Worm (Caenorhabditis elegans): ENCODE results near the gene nhr-185.

Gene nhr-185

ce11 chrV:3854847-3855246 lies 7.7 kb upstream of the nhr-185 start, which contains the start of gene nhr-186:
Gene nhr-186, minus strand, starts transcription at chrV:3854947.
- TF ChIP-seq flt-1 (GFP tag; IDR thresholded peaks at IDR 0.05) (no peak), ztf-23 (GFP tag; IDR thresholded peaks at IDR 0.05) (no peak), cog-1 (tag; optimal IDR thresholded peaks at IDR 0.05) (no peak), T22C8.4 (GFP tag; IDR thresholded peaks at IDR 0.05) (no peak), ref-1 (GFP tag; conservative IDR thresholded peaks at IDR 0.05) (no peak), med-1 (GFP tag; optimal IDR thresholded peaks at IDR 0.05; ENCODE audit: insufficient read depth) (no peak), klf-2 (GFP tag; conservative IDR thresholded peaks at IDR 0.05) (no peak), tab-1 (GFP tag; IDR thresholded peaks at IDR 0.05) (no peak), ztf-29 (GFP tag; IDR thresholded peaks at IDR 0.05) (no peak)

- TF ChIP-seq tab-1 (GFP tag; IDR thresholded peaks at IDR 0.05) (no peak), T22C8.4 (GFP tag; IDR thresholded peaks at IDR 0.05) (no peak), flt-1 (GFP tag; IDR thresholded peaks at IDR 0.05) (no peak), med-1 (GFP tag; optimal IDR thresholded peaks at IDR 0.05; ENCODE audit: insufficient read depth) (no peak), ztf-23 (GFP tag; IDR thresholded peaks at IDR 0.05) (no peak), cog-1 (tag; optimal IDR thresholded peaks at IDR 0.05) (no peak), ref-1 (GFP tag; conservative IDR thresholded peaks at IDR 0.05) (no peak), ztf-29 (GFP tag; IDR thresholded peaks at IDR 0.05) (no peak), klf-2 (GFP tag; conservative IDR thresholded peaks at IDR 0.05) (no peak)
These were observed 4.6 kb upstream of the nhr-185 start for ce11 chrV:3851760-3852159.

DNA sequence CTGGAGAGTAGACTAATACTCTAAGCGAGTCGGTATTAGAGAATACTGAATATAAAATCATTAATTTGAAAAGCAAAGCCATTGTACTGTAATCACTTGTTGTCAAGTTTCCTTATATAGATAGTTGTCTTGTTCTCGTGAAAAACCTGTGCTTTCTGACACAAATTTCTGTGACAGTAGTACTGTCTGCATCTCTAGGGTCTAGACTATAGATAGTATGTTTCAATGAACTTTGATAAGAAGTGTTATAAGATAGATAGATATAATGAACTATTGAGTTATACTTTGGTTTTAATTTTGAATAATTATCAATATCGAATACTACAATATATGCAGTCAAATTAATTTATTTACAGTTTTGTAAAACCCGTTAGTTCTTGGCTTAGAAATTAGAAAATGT lies 3.2 kb downstream of the nhr-185 start, which contains the start of gene ugt-32:
ugt-32 (minus strand) TSS at position 82 of the 400 bp plus-strand sequence.
- TF ChIP-seq ztf-23 (GFP tag; IDR thresholded peaks at IDR 0.05) (no peak), tab-1 (GFP tag; IDR thresholded peaks at IDR 0.05) (no peak), flt-1 (GFP tag; IDR thresholded peaks at IDR 0.05) (no peak), cog-1 (tag; optimal IDR thresholded peaks at IDR 0.05) (no peak), ztf-29 (GFP tag; IDR thresholded peaks at IDR 0.05) (no peak), ref-1 (GFP tag; conservative IDR thresholded peaks at IDR 0.05) (no peak), klf-2 (GFP tag; conservative IDR thresholded peaks at IDR 0.05) (no peak), T22C8.4 (GFP tag; IDR thresholded peaks at IDR 0.05) (no peak)

- TF ChIP-seq cog-1 (tag; optimal IDR thresholded peaks at IDR 0.05), result no peak
- TF ChIP-seq tab-1 (GFP tag; IDR thresholded peaks at IDR 0.05), result no peak
- TF ChIP-seq ref-1 (GFP tag; conservative IDR thresholded peaks at IDR 0.05), result no peak
- no peak for TF ChIP-seq ztf-23 (GFP tag; IDR thresholded peaks at IDR 0.05)
- TF ChIP-seq T22C8.4 (GFP tag; IDR thresholded peaks at IDR 0.05), result no peak
- TF ChIP-seq klf-2 (GFP tag; conservative IDR thresholded peaks at IDR 0.05), result no peak
- no peak for TF ChIP-seq flt-1 (GFP tag; IDR thresholded peaks at IDR 0.05)
- no peak for TF ChIP-seq ztf-29 (GFP tag; IDR thresholded peaks at IDR 0.05)
- TF ChIP-seq med-1 (GFP tag; optimal IDR thresholded peaks at IDR 0.05; ENCODE audit: insufficient read depth), result no peak
These were observed 5.7 kb downstream of the nhr-185 start for ce11 chrV:3841462-3841861.

DNA sequence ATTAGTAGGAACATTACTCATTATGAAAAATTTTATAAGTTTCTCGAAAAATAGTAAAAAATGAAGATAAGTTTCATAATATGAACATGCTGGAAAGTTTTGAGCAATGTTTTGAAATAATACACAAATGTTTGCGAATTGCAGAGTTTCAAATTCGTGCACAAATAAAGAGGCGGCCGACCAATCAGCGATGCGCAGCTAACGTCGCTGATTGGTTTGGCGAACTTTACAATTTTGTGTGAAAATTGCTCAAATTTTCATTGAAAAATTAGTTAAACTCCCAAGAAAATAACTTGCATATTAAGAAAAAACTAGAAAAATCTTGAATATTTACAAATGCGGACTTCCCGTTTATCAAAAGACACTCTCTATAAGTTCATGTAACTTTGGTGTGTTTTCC lies 14.5 kb downstream of the nhr-185 start:
- no peak for TF ChIP-seq ztf-23 (GFP tag; IDR thresholded peaks at IDR 0.05)
- no peak for TF ChIP-seq ztf-29 (GFP tag; IDR thresholded peaks at IDR 0.05)
- no peak for TF ChIP-seq med-1 (GFP tag; optimal IDR thresholded peaks at IDR 0.05; ENCODE audit: insufficient read depth)
- TF ChIP-seq flt-1 (GFP tag; IDR thresholded peaks at IDR 0.05), result no peak
- no peak for TF ChIP-seq ref-1 (GFP tag; conservative IDR thresholded peaks at IDR 0.05)
- no peak for TF ChIP-seq klf-2 (GFP tag; conservative IDR thresholded peaks at IDR 0.05)
- TF ChIP-seq cog-1 (tag; optimal IDR thresholded peaks at IDR 0.05), result no peak
- no peak for TF ChIP-seq tab-1 (GFP tag; IDR thresholded peaks at IDR 0.05)
- no peak for TF ChIP-seq T22C8.4 (GFP tag; IDR thresholded peaks at IDR 0.05)

ce11 chrV:3832103-3832502 lies 15.1 kb downstream of the nhr-185 start:
- no peak for TF ChIP-seq med-1 (GFP tag; optimal IDR thresholded peaks at IDR 0.05; ENCODE audit: insufficient read depth)
- no peak for TF ChIP-seq flt-1 (GFP tag; IDR thresholded peaks at IDR 0.05)
- no peak for TF ChIP-seq cog-1 (tag; optimal IDR thresholded peaks at IDR 0.05)
- no peak for TF ChIP-seq ref-1 (GFP tag; conservative IDR thresholded peaks at IDR 0.05)
- TF ChIP-seq T22C8.4 (GFP tag; IDR thresholded peaks at IDR 0.05), result no peak
- no peak for TF ChIP-seq klf-2 (GFP tag; conservative IDR thresholded peaks at IDR 0.05)
- no peak for TF ChIP-seq ztf-23 (GFP tag; IDR thresholded peaks at IDR 0.05)
- TF ChIP-seq ztf-29 (GFP tag; IDR thresholded peaks at IDR 0.05), result no peak
- TF ChIP-seq tab-1 (GFP tag; IDR thresholded peaks at IDR 0.05), result no peak

DNA sequence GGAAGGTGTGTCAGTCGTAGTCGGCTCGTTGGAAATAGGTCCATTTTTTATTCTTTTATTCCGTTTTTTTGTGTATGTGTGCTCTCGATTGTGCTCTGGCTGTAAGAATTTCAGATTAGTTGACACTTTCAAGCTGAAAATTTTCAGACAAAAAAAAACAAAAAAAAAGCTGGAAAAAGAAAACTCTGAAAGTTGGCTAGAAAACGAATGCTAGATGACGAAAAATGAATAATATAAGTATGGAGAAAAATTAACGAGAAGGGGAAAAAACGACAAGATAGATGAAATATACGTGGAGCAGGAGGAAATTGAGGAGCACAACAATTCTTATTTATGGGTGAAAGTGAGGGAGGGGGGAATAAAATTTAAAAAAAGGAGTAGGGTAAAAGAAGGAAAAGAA lies 15.6 kb downstream of the nhr-185 start, which contains the start of gene H10D18.5:
H10D18.5 (minus strand) TSS at position 101 of the 400 bp plus-strand sequence.
- no peak for TF ChIP-seq klf-2 (GFP tag; conservative IDR thresholded peaks at IDR 0.05)
- no peak for TF ChIP-seq T22C8.4 (GFP tag; IDR thresholded peaks at IDR 0.05)
- TF ChIP-seq ztf-23 (GFP tag; IDR thresholded peaks at IDR 0.05), result no peak

DNA sequence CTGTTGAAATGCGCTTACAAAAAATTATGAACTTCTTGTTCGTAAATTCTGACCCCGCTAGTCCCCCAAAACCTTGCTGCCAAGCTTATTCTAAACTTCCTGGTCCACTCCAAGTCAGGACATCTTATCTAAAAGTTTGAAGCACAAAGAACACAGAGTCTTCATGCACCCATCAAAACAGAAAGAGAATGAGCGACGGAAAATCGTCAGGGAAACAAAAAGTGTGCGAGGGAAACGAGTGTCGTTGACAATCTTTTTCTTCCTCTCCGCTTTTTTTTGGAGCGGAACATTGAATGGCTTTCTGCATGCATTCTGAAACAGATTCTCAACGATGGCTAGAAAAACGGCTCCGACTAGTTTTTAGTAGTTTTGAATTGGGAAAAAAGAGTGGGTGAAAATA lies 22.0 kb downstream of the nhr-185 start:
- TF ChIP-seq ztf-23 (GFP tag; IDR thresholded peaks at IDR 0.05) (no peak), tab-1 (GFP tag; IDR thresholded peaks at IDR 0.05) (no peak), ref-1 (GFP tag; conservative IDR thresholded peaks at IDR 0.05) (no peak), ztf-29 (GFP tag; IDR thresholded peaks at IDR 0.05) (no peak), klf-2 (GFP tag; conservative IDR thresholded peaks at IDR 0.05) (no peak), med-1 (GFP tag; optimal IDR thresholded peaks at IDR 0.05; ENCODE audit: insufficient read depth) (no peak), cog-1 (tag; optimal IDR thresholded peaks at IDR 0.05) (no peak), T22C8.4 (GFP tag; IDR thresholded peaks at IDR 0.05) (no peak), flt-1 (GFP tag; IDR thresholded peaks at IDR 0.05) (no peak)

- TF ChIP-seq ztf-29 (GFP tag; IDR thresholded peaks at IDR 0.05) (no peak), ztf-23 (GFP tag; IDR thresholded peaks at IDR 0.05) (no peak), klf-2 (GFP tag; conservative IDR thresholded peaks at IDR 0.05) (no peak), ref-1 (GFP tag; conservative IDR thresholded peaks at IDR 0.05) (no peak)
These were observed 26.3 kb downstream of the nhr-185 start for ce11 chrV:3820875-3821274.

ce11 chrV:3814938-3815337 lies 32.2 kb downstream of the nhr-185 start, which contains the start of gene H10D18.1:
Gene H10D18.1, plus strand, starts transcription at chrV:3815214.
- TF ChIP-seq med-1 (GFP tag; optimal IDR thresholded peaks at IDR 0.05; ENCODE audit: insufficient read depth) (no peak), ref-1 (GFP tag; conservative IDR thresholded peaks at IDR 0.05) (no peak), cog-1 (tag; optimal IDR thresholded peaks at IDR 0.05) (no peak), flt-1 (GFP tag; IDR thresholded peaks at IDR 0.05) (no peak), ztf-23 (GFP tag; IDR thresholded peaks at IDR 0.05) (no peak), tab-1 (GFP tag; IDR thresholded peaks at IDR 0.05) (no peak)
